Worm (Caenorhabditis elegans): ENCODE results near the gene srh-272.

ce11 chrV:2884411-2884810 is 21.3 kb downstream of the srh-272 start, which contains the start of gene sre-24:
- TF ChIP-seq xnd-1 (tag; optimal IDR thresholded peaks at IDR 0.05) (no peak), dpl-1 (GFP tag; optimal IDR thresholded peaks at IDR 0.05) (no peak), nhr-120 (GFP tag; IDR thresholded peaks at IDR 0.05) (no peak), ceh-79 (tag; optimal IDR thresholded peaks at IDR 0.05) (no peak), unc-62 (GFP tag; optimal IDR thresholded peaks at IDR 0.05) (no peak), zim-3 (tag; optimal IDR thresholded peaks at IDR 0.05) (no peak), lir-1 (GFP tag; conservative IDR thresholded peaks at IDR 0.05) (no peak), F55B11.4 (tag; optimal IDR thresholded peaks at IDR 0.05; ENCODE audit: borderline replicate concordance, insufficient read depth) (no peak), ceh-100 (GFP tag; IDR thresholded peaks at IDR 0.05) (no peak)
